Fruit fly (Drosophila melanogaster) Kc167 (cell line): ENCODE results near the gene CG3679.

ENCODE experiments used
- psq ChIP-seq: fragments of >200 bp; optimal IDR thresholded peaks from 2 replicates; lab custom pipeline; 2017; ENCODE audit warnings: missing external identifiers
- ttk ChIP-seq: sonication (Bioruptor generic); optimal IDR thresholded peaks from 2 replicates; lab custom pipeline; 2017; ENCODE audit warnings: missing external identifiers

DNA sequence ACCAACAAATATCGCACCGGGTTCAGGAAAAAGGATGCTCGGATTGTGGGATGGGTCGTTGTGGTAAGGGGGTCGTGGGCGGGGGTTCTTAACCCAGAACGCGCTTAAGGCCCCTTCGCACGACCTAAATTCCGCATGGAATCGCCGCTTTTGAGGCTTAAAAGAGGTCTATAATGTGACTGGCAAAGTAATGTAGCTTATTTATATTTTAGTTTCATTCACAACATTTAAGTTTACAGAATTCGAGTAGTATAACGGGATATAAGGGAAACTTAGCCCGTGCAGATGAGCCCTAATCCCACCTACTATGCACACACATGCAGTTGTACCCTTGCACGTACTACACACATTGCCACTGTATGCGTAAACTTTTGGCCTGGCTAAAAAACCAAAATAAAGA is 24.9 kb upstream of the CG3679 start:
- TF ChIP-seq ttk (lab: Kevin White, UChicago) (no peak), psq (lab: Kevin White, UChicago) (no peak)
